Worm (Caenorhabditis elegans): Measurements from ENCODE around the gene ergo-1.
A peak's percentile ranks its signal among the peaks of the same experiment; 100 is the strongest.

Gene ergo-1

ce11 chrV:1003826-1004225 lies 4.8 kb upstream of the ergo-1 start:
- TF ChIP-seq hmg-4 (GFP tag; optimal IDR thresholded peaks at IDR 0.05) = peak; percentile 46
- 0 out of 2 replicates have a peak, but pooled peaks have one; percentile 23 for TF ChIP-seq tbx-11 (GFP tag; IDR thresholded peaks at IDR 0.05)
- peak; percentile 73 for TF ChIP-seq hmbx-1 (tag; optimal IDR thresholded peaks at IDR 0.05)
- TF ChIP-seq ceh-13 (GFP tag; optimal IDR thresholded peaks at IDR 0.05) = peak; percentile 60
- peak; percentile 69; the same call in 1 of the 2 replicates for TF ChIP-seq pes-1 (GFP tag; IDR thresholded peaks at IDR 0.05)
- no peak for TF ChIP-seq scrt-1 (GFP tag; IDR thresholded peaks at IDR 0.05)
- TF ChIP-seq tbx-37 (GFP tag; conservative IDR thresholded peaks at IDR 0.05) = no peak
- TF ChIP-seq sea-1 (GFP tag; conservative IDR thresholded peaks at IDR 0.05) = no peak
- no peak for TF ChIP-seq ama-1 (optimal IDR thresholded peaks at IDR 0.05)
- TF ChIP-seq ets-7 (tag; optimal IDR thresholded peaks at IDR 0.05) = peak; percentile 77
- TF ChIP-seq hnd-1 (tag; optimal IDR thresholded peaks at IDR 0.05) = no peak
- TF ChIP-seq tra-4 (tag; optimal IDR thresholded peaks at IDR 0.05) = peak; percentile 74
- TF ChIP-seq flt-1 (GFP tag; IDR thresholded peaks at IDR 0.05) = no peak
- no peak for TF ChIP-seq aly-1 (tag; optimal IDR thresholded peaks at IDR 0.05)
- peak; percentile 80 for TF ChIP-seq F13C5.2 (tag; optimal IDR thresholded peaks at IDR 0.05)
- TF ChIP-seq ceh-36 (tag; optimal IDR thresholded peaks at IDR 0.05) = no peak
- TF ChIP-seq B0310.2 (tag; optimal IDR thresholded peaks at IDR 0.05) = peak; percentile 60

ce11 chrV:1005877-1006276 lies 2.7 kb upstream of the ergo-1 start:
- no peak for TF ChIP-seq pes-1 (GFP tag; IDR thresholded peaks at IDR 0.05)
- no peak for TF ChIP-seq ceh-36 (tag; optimal IDR thresholded peaks at IDR 0.05)
- no peak for TF ChIP-seq hnd-1 (tag; optimal IDR thresholded peaks at IDR 0.05)
- no peak for TF ChIP-seq scrt-1 (GFP tag; IDR thresholded peaks at IDR 0.05)
- TF ChIP-seq F13C5.2 (tag; optimal IDR thresholded peaks at IDR 0.05) = no peak
- no peak for TF ChIP-seq hmbx-1 (tag; optimal IDR thresholded peaks at IDR 0.05)
- no peak for TF ChIP-seq sea-1 (GFP tag; conservative IDR thresholded peaks at IDR 0.05)
- TF ChIP-seq B0310.2 (tag; optimal IDR thresholded peaks at IDR 0.05) = no peak
- no peak for TF ChIP-seq hmg-4 (GFP tag; optimal IDR thresholded peaks at IDR 0.05)

- TF ChIP-seq ama-1 (optimal IDR thresholded peaks at IDR 0.05) (no peak), tra-4 (tag; optimal IDR thresholded peaks at IDR 0.05) (no peak), hmbx-1 (tag; optimal IDR thresholded peaks at IDR 0.05) (no peak), tbx-11 (GFP tag; IDR thresholded peaks at IDR 0.05) (no peak), hmg-4 (GFP tag; optimal IDR thresholded peaks at IDR 0.05) (no peak), hnd-1 (tag; optimal IDR thresholded peaks at IDR 0.05) (no peak), flt-1 (GFP tag; IDR thresholded peaks at IDR 0.05) (no peak), scrt-1 (GFP tag; IDR thresholded peaks at IDR 0.05) (no peak), aly-1 (tag; optimal IDR thresholded peaks at IDR 0.05) (no peak), tbx-37 (GFP tag; conservative IDR thresholded peaks at IDR 0.05) (no peak), ceh-36 (tag; optimal IDR thresholded peaks at IDR 0.05) (no peak), B0310.2 (tag; optimal IDR thresholded peaks at IDR 0.05) (no peak), ceh-13 (GFP tag; optimal IDR thresholded peaks at IDR 0.05) (no peak), ets-7 (tag; optimal IDR thresholded peaks at IDR 0.05) (no peak), F13C5.2 (tag; optimal IDR thresholded peaks at IDR 0.05) (no peak), sea-1 (GFP tag; conservative IDR thresholded peaks at IDR 0.05) (no peak), pes-1 (GFP tag; IDR thresholded peaks at IDR 0.05) (no peak)
These were observed 434 bp downstream of the ergo-1 start for ce11 chrV:1009037-1009436.

ce11 chrV:1013637-1014036 lies 5.0 kb downstream of the ergo-1 start:
- TF ChIP-seq scrt-1 (GFP tag; IDR thresholded peaks at IDR 0.05) = no peak
- no peak for TF ChIP-seq B0310.2 (tag; optimal IDR thresholded peaks at IDR 0.05)
- no peak for TF ChIP-seq sea-1 (GFP tag; conservative IDR thresholded peaks at IDR 0.05)
- no peak for TF ChIP-seq ama-1 (optimal IDR thresholded peaks at IDR 0.05)
- no peak for TF ChIP-seq ets-7 (tag; optimal IDR thresholded peaks at IDR 0.05)
- no peak for TF ChIP-seq ceh-13 (GFP tag; optimal IDR thresholded peaks at IDR 0.05)
- TF ChIP-seq tbx-11 (GFP tag; IDR thresholded peaks at IDR 0.05) = no peak

ce11 chrV:1015194-1015593 lies 6.6 kb downstream of the ergo-1 start:
- TF ChIP-seq tbx-11 (GFP tag; IDR thresholded peaks at IDR 0.05) = no peak
- TF ChIP-seq hmbx-1 (tag; optimal IDR thresholded peaks at IDR 0.05) = no peak
- no peak for TF ChIP-seq sea-1 (GFP tag; conservative IDR thresholded peaks at IDR 0.05)
- TF ChIP-seq ceh-13 (GFP tag; optimal IDR thresholded peaks at IDR 0.05) = no peak
- TF ChIP-seq ama-1 (optimal IDR thresholded peaks at IDR 0.05) = no peak
- no peak for TF ChIP-seq F13C5.2 (tag; optimal IDR thresholded peaks at IDR 0.05)
- no peak for TF ChIP-seq tbx-37 (GFP tag; conservative IDR thresholded peaks at IDR 0.05)
- no peak for TF ChIP-seq B0310.2 (tag; optimal IDR thresholded peaks at IDR 0.05)
- no peak for TF ChIP-seq pes-1 (GFP tag; IDR thresholded peaks at IDR 0.05)

ce11 chrV:1017196-1017595 lies 8.6 kb downstream of the ergo-1 start:
- no peak for TF ChIP-seq aly-1 (tag; optimal IDR thresholded peaks at IDR 0.05)

ce11 chrV:1021456-1021855 lies 12.9 kb downstream of the ergo-1 start:
- TF ChIP-seq pes-1 (GFP tag; IDR thresholded peaks at IDR 0.05) (0 out of 2 replicates have a peak, but pooled peaks have one; percentile 8), hmbx-1 (tag; optimal IDR thresholded peaks at IDR 0.05) (no peak)

- TF ChIP-seq scrt-1 (GFP tag; IDR thresholded peaks at IDR 0.05) = no peak
- no peak for TF ChIP-seq ceh-13 (GFP tag; optimal IDR thresholded peaks at IDR 0.05)
- no peak for TF ChIP-seq B0310.2 (tag; optimal IDR thresholded peaks at IDR 0.05)
- TF ChIP-seq ets-7 (tag; optimal IDR thresholded peaks at IDR 0.05) = no peak
- TF ChIP-seq tbx-11 (GFP tag; IDR thresholded peaks at IDR 0.05) = no peak
- TF ChIP-seq hnd-1 (tag; optimal IDR thresholded peaks at IDR 0.05) = no peak
These were observed 14.8 kb downstream of the ergo-1 start, which contains the start of gene pei-2 for ce11 chrV:1023367-1023766. pei-2 (minus strand) TSS chrV:1023467.

ce11 chrV:1027044-1027443 lies 18.4 kb downstream of the ergo-1 start, which contains the start of gene R09A1.3:
R09A1.3 (minus strand) TSS chrV:1027074.
- TF ChIP-seq B0310.2 (tag; optimal IDR thresholded peaks at IDR 0.05) = no peak
- TF ChIP-seq tra-4 (tag; optimal IDR thresholded peaks at IDR 0.05) = no peak
- no peak for TF ChIP-seq flt-1 (GFP tag; IDR thresholded peaks at IDR 0.05)
- TF ChIP-seq ets-7 (tag; optimal IDR thresholded peaks at IDR 0.05) = no peak
- no peak for TF ChIP-seq ceh-13 (GFP tag; optimal IDR thresholded peaks at IDR 0.05)
- no peak for TF ChIP-seq F13C5.2 (tag; optimal IDR thresholded peaks at IDR 0.05)
- no peak for TF ChIP-seq hmg-4 (GFP tag; optimal IDR thresholded peaks at IDR 0.05)
- TF ChIP-seq hmbx-1 (tag; optimal IDR thresholded peaks at IDR 0.05) = no peak
- no peak for TF ChIP-seq sea-1 (GFP tag; conservative IDR thresholded peaks at IDR 0.05)
- TF ChIP-seq scrt-1 (GFP tag; IDR thresholded peaks at IDR 0.05) = no peak

All from whole organism, early embryonic.